Worm (Caenorhabditis elegans): ENCODE measurements around the gene trip-4.

- TF ChIP-seq fos-1 (tag; optimal IDR thresholded peaks at IDR 0.05) (no peak), egl-27 (tag; optimal IDR thresholded peaks at IDR 0.05) (no peak)
Measured at ce11 chrII:15014380-15014779, 24.8 kb upstream of the trip-4 start, which contains the start of gene Y53F4B.51.
